Fruit fly (Drosophila melanogaster) whole organism, prepupa: Measurements from ENCODE around the gene CG14439.

ENCODE experiments used
- Blimp-1 ChIP-seq: fragments of 200-800 bp; sonication (Bioruptor generic); optimal IDR thresholded peaks from 3 replicates; lab custom pipeline; 2017; ENCODE audit warnings: missing biosample characterization, missing genetic modification characterization, mild to moderate bottlenecking, moderate library complexity, missing genetic modification reagents
- CG10631 ChIP-seq: fragments of 200-800 bp; sonication (Bioruptor generic); optimal IDR thresholded peaks from 2 replicates; lab custom pipeline; 2016; ENCODE audit warnings: missing biosample characterization, missing genetic modification characterization
- CG10669 ChIP-seq: fragments of 200-800 bp; sonication (Bioruptor generic); optimal IDR thresholded peaks from 3 replicates; lab custom pipeline; 2018; ENCODE audit warnings: missing biosample characterization, mild to moderate bottlenecking, missing genetic modification characterization, moderate library complexity
- CG11294 ChIP-seq: fragments of 200-800 bp; sonication (Bioruptor generic); IDR thresholded peaks from 2 replicates; pipeline ENCODE4 v1.3.6; 2022; ENCODE audit warnings: missing biosample characterization, missing genetic modification characterization
- CG11902 ChIP-seq: fragments of 200-800 bp; sonication (Bioruptor generic); optimal IDR thresholded peaks from 3 replicates; lab custom pipeline; 2016; ENCODE audit warnings: missing biosample characterization, missing genetic modification characterization
- CG15336 ChIP-seq: fragments of 200-800 bp; sonication (Bioruptor generic); IDR thresholded peaks from 2 replicates; pipeline ENCODE4 v1.3.6; 2022; ENCODE audit warnings: missing biosample characterization, missing genetic modification characterization
- CG3032 ChIP-seq: fragments of 200-800 bp; optimal IDR thresholded peaks from 2 replicates; lab custom pipeline; 2019; ENCODE audit warnings: missing biosample characterization, mild to moderate bottlenecking, missing genetic modification characterization, moderate library complexity
- CG31627 ChIP-seq: fragments of 200-800 bp; sonication (Bioruptor generic); optimal IDR thresholded peaks from 3 replicates; lab custom pipeline; 2016; ENCODE audit warnings: missing biosample characterization, missing genetic modification characterization
- CG32006 ChIP-seq: fragments of 200-800 bp; sonication (Bioruptor generic); optimal IDR thresholded peaks from 3 replicates; lab custom pipeline; 2017; ENCODE audit warnings: missing biosample characterization, mild to moderate bottlenecking, missing genetic modification characterization
- CG34406 ChIP-seq: fragments of 200-800 bp; sonication (Bioruptor generic); optimal IDR thresholded peaks from 3 replicates; lab custom pipeline; 2016; ENCODE audit warnings: missing biosample characterization, missing genetic modification characterization
- CG3919 ChIP-seq: fragments of 200-800 bp; sonication (Bioruptor generic); optimal IDR thresholded peaks from 3 replicates; lab custom pipeline; 2016; ENCODE audit warnings: missing biosample characterization, missing genetic modification characterization
- CG4318 ChIP-seq: fragments of 200-800 bp; sonication (Bioruptor generic); optimal IDR thresholded peaks from 3 replicates; lab custom pipeline; 2017; ENCODE audit warnings: missing biosample characterization, mild to moderate bottlenecking, missing genetic modification characterization
- CG6163 ChIP-seq: fragments of 200-800 bp; sonication (Bioruptor generic); IDR thresholded peaks from 3 replicates; pipeline ENCODE4 v1.3.6; 2022; ENCODE audit warnings: missing biosample characterization, missing genetic modification characterization
- CG6276 ChIP-seq: fragments of 200-800 bp; sonication (Bioruptor generic); optimal IDR thresholded peaks from 2 replicates; lab custom pipeline; 2017; ENCODE audit warnings: missing biosample characterization, mild to moderate bottlenecking, missing genetic modification characterization
- CG6808 ChIP-seq: fragments of 200-800 bp; sonication (Bioruptor generic); optimal IDR thresholded peaks from 3 replicates; lab custom pipeline; 2017; ENCODE audit warnings: missing biosample characterization, missing genetic modification characterization, mild to moderate bottlenecking, moderate library complexity, missing genetic modification reagents
- CG7368 ChIP-seq: fragments of 200-800 bp; sonication (Bioruptor generic); optimal IDR thresholded peaks from 3 replicates; lab custom pipeline; 2016; ENCODE audit warnings: missing biosample characterization, missing genetic modification characterization
- CG8119 ChIP-seq: fragments of 200-800 bp; sonication (Bioruptor generic); IDR thresholded peaks from 3 replicates; pipeline ENCODE4 v1.3.6; 2022; ENCODE audit warnings: missing biosample characterization, missing genetic modification characterization
- CG8319 ChIP-seq: fragments of 200-800 bp; sonication (Bioruptor generic); optimal IDR thresholded peaks from 3 replicates; lab custom pipeline; 2016; ENCODE audit warnings: missing biosample characterization, missing genetic modification characterization
- CG8632 ChIP-seq: fragments of 200-800 bp; sonication (Bioruptor generic); optimal IDR thresholded peaks from 3 replicates; lab custom pipeline; 2016; ENCODE audit warnings: missing biosample characterization, missing genetic modification characterization
- CG9139 ChIP-seq: fragments of 200-800 bp; sonication (Bioruptor generic); optimal IDR thresholded peaks from 3 replicates; lab custom pipeline; 2017; ENCODE audit warnings: missing biosample characterization, mild to moderate bottlenecking, missing genetic modification characterization
- Eip75B ChIP-seq: fragments of 200-800 bp; sonication (Bioruptor generic); optimal IDR thresholded peaks from 3 replicates; lab custom pipeline; 2016; ENCODE audit warnings: missing biosample characterization, missing genetic modification characterization
- Eip78C ChIP-seq: fragments of 200-800 bp; sonication (Bioruptor generic); peaks from one replicate; lab custom pipeline; 2016; ENCODE audit warnings: missing biosample characterization, missing genetic modification characterization
- Ets21C ChIP-seq: fragments of 200-800 bp; sonication (Bioruptor generic); optimal IDR thresholded peaks from 3 replicates; lab custom pipeline; 2016; ENCODE audit warnings: missing biosample characterization, missing genetic modification characterization
- Ets96B ChIP-seq: fragments of 200-800 bp; optimal IDR thresholded peaks from 2 replicates; lab custom pipeline; 2019; ENCODE audit warnings: missing biosample characterization, mild to moderate bottlenecking, missing genetic modification characterization, moderate library complexity
- Gug ChIP-seq: fragments of 200-800 bp; sonication (Bioruptor generic); IDR thresholded peaks from 2 replicates; pipeline ENCODE4 v1.3.6; 2022; ENCODE audit warnings: missing biosample characterization, missing genetic modification characterization
- Hr38 ChIP-seq: sonication (Bioruptor generic); optimal IDR thresholded peaks from 2 replicates; lab custom pipeline; 2016; ENCODE audit warnings: missing biosample characterization, missing genetic modification characterization
- Met ChIP-seq: fragments of 200-800 bp; sonication (Bioruptor generic); optimal IDR thresholded peaks from 3 replicates; lab custom pipeline; 2016; ENCODE audit warnings: missing biosample characterization, missing genetic modification characterization
- OdsH ChIP-seq: fragments of 200-800 bp; sonication (Bioruptor generic); optimal IDR thresholded peaks from 3 replicates; lab custom pipeline; 2016; ENCODE audit warnings: missing biosample characterization, missing genetic modification characterization
- Sox102F ChIP-seq: fragments of 200-800 bp; sonication (Bioruptor generic); optimal IDR thresholded peaks from 2 replicates; lab custom pipeline; 2016; ENCODE audit warnings: missing biosample characterization, mild to moderate bottlenecking, missing genetic modification characterization
- Sox14 ChIP-seq: fragments of 200-800 bp; sonication (Bioruptor generic); optimal IDR thresholded peaks from 3 replicates; lab custom pipeline; 2016; ENCODE audit warnings: missing biosample characterization, missing genetic modification characterization
- Sox15 ChIP-seq: fragments of 200-800 bp; sonication (Bioruptor generic); optimal IDR thresholded peaks from 3 replicates; lab custom pipeline; 2016; ENCODE audit warnings: missing biosample characterization, missing genetic modification characterization
- achi ChIP-seq: fragments of 200-800 bp; sonication (Bioruptor generic); optimal IDR thresholded peaks from 3 replicates; lab custom pipeline; 2016; ENCODE audit warnings: missing biosample characterization, missing genetic modification characterization
- acj6 ChIP-seq: fragments of 200-800 bp; sonication (Bioruptor generic); optimal IDR thresholded peaks from 3 replicates; lab custom pipeline; 2016; ENCODE audit warnings: missing biosample characterization, missing genetic modification characterization
- cyc ChIP-seq: fragments of 200-800 bp; sonication (Bioruptor generic); optimal IDR thresholded peaks from 3 replicates; lab custom pipeline; 2016; ENCODE audit warnings: missing biosample characterization, missing genetic modification characterization
- dac ChIP-seq: fragments of 200-800 bp; sonication (Bioruptor generic); optimal IDR thresholded peaks from 2 replicates; lab custom pipeline; 2017; ENCODE audit warnings: missing biosample characterization, mild to moderate bottlenecking, missing genetic modification characterization
- dsx ChIP-seq: fragments of 200-800 bp; optimal IDR thresholded peaks from 3 replicates; lab custom pipeline; 2019; ENCODE audit warnings: missing biosample characterization, mild to moderate bottlenecking, missing genetic modification characterization, moderate library complexity; ENCODE audit not compliant: poor library complexity, severe bottlenecking
- eg ChIP-seq: fragments of 200-800 bp; sonication (Bioruptor generic); IDR thresholded peaks from 3 replicates; pipeline ENCODE4 v1.3.6; 2022; ENCODE audit warnings: missing biosample characterization, missing genetic modification characterization
- fd59A ChIP-seq: fragments of 200-800 bp; sonication (Bioruptor generic); optimal IDR thresholded peaks from 2 replicates; lab custom pipeline; 2017; ENCODE audit warnings: missing biosample characterization, mild to moderate bottlenecking, missing genetic modification characterization, missing genetic modification reagents
- fd85E ChIP-seq: fragments of 200-800 bp; sonication (Bioruptor generic); optimal IDR thresholded peaks from 3 replicates; lab custom pipeline; 2016; ENCODE audit warnings: missing biosample characterization, missing genetic modification characterization
- fkh ChIP-seq: fragments of 200-800 bp; sonication (Bioruptor generic); optimal IDR thresholded peaks from 3 replicates; lab custom pipeline; 2017; ENCODE audit warnings: missing biosample characterization, mild to moderate bottlenecking, missing genetic modification characterization, moderate library complexity
- lz ChIP-seq: fragments of 200-800 bp; sonication (Bioruptor generic); optimal IDR thresholded peaks from 3 replicates; lab custom pipeline; 2016; ENCODE audit warnings: missing biosample characterization, missing genetic modification characterization
- net ChIP-seq: fragments of 200-800 bp; sonication (Bioruptor generic); optimal IDR thresholded peaks from 3 replicates; lab custom pipeline; 2016; ENCODE audit warnings: missing biosample characterization, missing genetic modification characterization
- pdm3 ChIP-seq: fragments of 200-800 bp; sonication (Bioruptor generic); optimal IDR thresholded peaks from 3 replicates; lab custom pipeline; 2016; ENCODE audit warnings: missing biosample characterization, missing genetic modification characterization
- salr ChIP-seq, 2 experiments: fragments of 200-800 bp; sonication (Bioruptor generic); optimal IDR thresholded peaks; 3 replicates each; lab custom pipeline; 2016 to 2018; ENCODE audit warnings: missing biosample characterization in 2 of 2, missing genetic modification characterization in 2 of 2, mild to moderate bottlenecking in 1 of 2
- spab ChIP-seq: fragments of 200-800 bp; sonication (Bioruptor generic); optimal IDR thresholded peaks from 2 replicates; lab custom pipeline; 2017; ENCODE audit warnings: missing biosample characterization, mild to moderate bottlenecking, missing genetic modification characterization, missing genetic modification reagents
- svp ChIP-seq: fragments of 200-800 bp; sonication (Bioruptor generic); peaks from one replicate; lab custom pipeline; 2016; ENCODE audit warnings: missing biosample characterization, missing genetic modification characterization
- topi ChIP-seq: fragments of 200-800 bp; sonication (Bioruptor generic); optimal IDR thresholded peaks from 3 replicates; lab custom pipeline; 2016; ENCODE audit warnings: missing biosample characterization, missing genetic modification characterization

The CG14439 gene

dm6 chrX:6793390-6793789 lies 46.0 kb downstream of the CG14439 start (continued):
- TF ChIP-seq Ets96B (tag; lab: Kevin White, UChicago), result no peak
- peak; percentile 28 to 72 for TF ChIP-seq salr (GFP tag; optimal IDR thresholded peaks at IDR 0.05; lab: Kevin White, UChicago)
- peak; percentile 93 for TF ChIP-seq CG8119 (GFP tag; lab: Robert Waterston, UW)
- peak; percentile 72 for TF ChIP-seq acj6
- TF ChIP-seq CG6163 (GFP tag; lab: Robert Waterston, UW), result peak; percentile 90
- peak; percentile 56 for TF ChIP-seq CG34406
- peak; percentile 36 for TF ChIP-seq CG6808 (GFP tag; lab: Kevin White, UChicago)
- peak; percentile 86 for TF ChIP-seq CG11294 (GFP tag; lab: Robert Waterston, UW)
- TF ChIP-seq Blimp-1, result no peak
- TF ChIP-seq CG6276, result peak; percentile 88
- peak; percentile 74 for TF ChIP-seq svp (GFP tag; lab: Kevin White, UChicago)
- TF ChIP-seq fkh (GFP tag; lab: Kevin White, UChicago), result no peak
- TF ChIP-seq lz (GFP tag; lab: Kevin White, UChicago), result peak; percentile 69
- peak; percentile 93 for TF ChIP-seq Eip78C
- TF ChIP-seq CG8632 (GFP tag; lab: Kevin White, UChicago), result peak; percentile 63
- peak; percentile 23 for TF ChIP-seq Ets21C (GFP tag; lab: Kevin White, UChicago)
- TF ChIP-seq eg (GFP tag; lab: Robert Waterston, UW), result peak; percentile 96
- peak; percentile 67 for TF ChIP-seq cyc (GFP tag; lab: Kevin White, UChicago)
- peak; percentile 62 for TF ChIP-seq Met (GFP tag; lab: Kevin White, UChicago)
- TF ChIP-seq Gug (GFP tag; lab: Robert Waterston, UW), result peak; percentile 92
- TF ChIP-seq Hr38 (GFP tag; lab: Kevin White, UChicago), result peak; percentile 75
- TF ChIP-seq CG15336, result peak; percentile 94
- TF ChIP-seq Sox102F, result peak; percentile 59
- peak; percentile 75 for TF ChIP-seq Eip75B (GFP tag; lab: Kevin White, UChicago)
- peak; percentile 25 for TF ChIP-seq spab (GFP tag; lab: Kevin White, UChicago)
- TF ChIP-seq CG4318, result peak; percentile 90
- peak; percentile 91 for TF ChIP-seq dac (GFP tag; lab: Kevin White, UChicago)
- TF ChIP-seq pdm3, result peak; percentile 87
- peak; percentile 26 for TF ChIP-seq CG11902 (GFP tag; lab: Kevin White, UChicago)
- TF ChIP-seq achi (GFP tag; lab: Kevin White, UChicago), result peak; percentile 80
- peak; percentile 45 for TF ChIP-seq CG10669 (GFP tag; lab: Kevin White, UChicago)
- TF ChIP-seq CG8319 (GFP tag; lab: Kevin White, UChicago), result peak; percentile 58
- TF ChIP-seq CG3919 (GFP tag; lab: Kevin White, UChicago), result peak; percentile 85
- TF ChIP-seq topi (GFP tag; lab: Kevin White, UChicago), result peak; percentile 74

- peak; percentile 51 for TF ChIP-seq CG3032 (tag; lab: Kevin White, UChicago)
- peak; percentile 86 for TF ChIP-seq CG15336
- peak; percentile 79 for TF ChIP-seq CG31627 (GFP tag; lab: Kevin White, UChicago)
- peak; percentile 46 for TF ChIP-seq fkh (GFP tag; lab: Kevin White, UChicago)
- peak; percentile 76 for TF ChIP-seq CG4318
- no peak for TF ChIP-seq CG9139 (GFP tag; lab: Kevin White, UChicago)
- no peak for TF ChIP-seq Hr38 (GFP tag; lab: Kevin White, UChicago)
- peak; percentile 76 for TF ChIP-seq achi (GFP tag; lab: Kevin White, UChicago)
- peak; percentile 74 for TF ChIP-seq net (GFP tag; lab: Kevin White, UChicago)
- TF ChIP-seq Gug (GFP tag; lab: Robert Waterston, UW), result peak; percentile 82
- TF ChIP-seq dsx (GFP tag; lab: Kevin White, UChicago), result peak; percentile 21
- TF ChIP-seq Sox15 (GFP tag; lab: Kevin White, UChicago), result peak; percentile 44
- TF ChIP-seq CG34406, result peak; percentile 44
- TF ChIP-seq spab (GFP tag; lab: Kevin White, UChicago), result peak; percentile 29
- peak; percentile 67 for TF ChIP-seq lz (GFP tag; lab: Kevin White, UChicago)
- TF ChIP-seq topi (GFP tag; lab: Kevin White, UChicago), result peak; percentile 75
- TF ChIP-seq Sox102F, result peak; percentile 54
- TF ChIP-seq OdsH (GFP tag; lab: Kevin White, UChicago), result peak; percentile 77
- peak; percentile 60 for TF ChIP-seq CG8632 (GFP tag; lab: Kevin White, UChicago)
- peak; percentile 37 for TF ChIP-seq CG8319 (GFP tag; lab: Kevin White, UChicago)
- TF ChIP-seq dac (GFP tag; lab: Kevin White, UChicago), result peak; percentile 77
- TF ChIP-seq CG11902 (GFP tag; lab: Kevin White, UChicago), result peak; percentile 43
- TF ChIP-seq Ets96B (tag; lab: Kevin White, UChicago), result peak; percentile 50
- TF ChIP-seq fd59A (GFP tag; lab: Kevin White, UChicago), result peak; percentile 46
- TF ChIP-seq Met (GFP tag; lab: Kevin White, UChicago), result peak; percentile 80
- peak; percentile 55 for TF ChIP-seq CG10631 (GFP tag; lab: Kevin White, UChicago)
- TF ChIP-seq CG3919 (GFP tag; lab: Kevin White, UChicago), result peak; percentile 80
- TF ChIP-seq CG6808 (GFP tag; lab: Kevin White, UChicago), result peak; percentile 45
- peak; percentile 85 for TF ChIP-seq pdm3
- TF ChIP-seq Sox14 (GFP tag; lab: Kevin White, UChicago), result peak; percentile 71
- TF ChIP-seq salr (GFP tag; optimal IDR thresholded peaks at IDR 0.05; lab: Kevin White, UChicago), result peak; percentile 33 to 50
- peak; percentile 86 for TF ChIP-seq CG32006 (GFP tag; lab: Kevin White, UChicago)
- peak; percentile 68 for TF ChIP-seq CG7368 (GFP tag; lab: Kevin White, UChicago)
- peak; percentile 79 for TF ChIP-seq acj6
- no peak for TF ChIP-seq fd85E
Observed at dm6 chrX:6794190-6794589, 46.8 kb downstream of the CG14439 start.
